Fruit fly (Drosophila melanogaster): ENCODE data around the gene mbo.
A peak's percentile ranks its signal among the peaks of the same experiment; 100 is the strongest.

DNA sequence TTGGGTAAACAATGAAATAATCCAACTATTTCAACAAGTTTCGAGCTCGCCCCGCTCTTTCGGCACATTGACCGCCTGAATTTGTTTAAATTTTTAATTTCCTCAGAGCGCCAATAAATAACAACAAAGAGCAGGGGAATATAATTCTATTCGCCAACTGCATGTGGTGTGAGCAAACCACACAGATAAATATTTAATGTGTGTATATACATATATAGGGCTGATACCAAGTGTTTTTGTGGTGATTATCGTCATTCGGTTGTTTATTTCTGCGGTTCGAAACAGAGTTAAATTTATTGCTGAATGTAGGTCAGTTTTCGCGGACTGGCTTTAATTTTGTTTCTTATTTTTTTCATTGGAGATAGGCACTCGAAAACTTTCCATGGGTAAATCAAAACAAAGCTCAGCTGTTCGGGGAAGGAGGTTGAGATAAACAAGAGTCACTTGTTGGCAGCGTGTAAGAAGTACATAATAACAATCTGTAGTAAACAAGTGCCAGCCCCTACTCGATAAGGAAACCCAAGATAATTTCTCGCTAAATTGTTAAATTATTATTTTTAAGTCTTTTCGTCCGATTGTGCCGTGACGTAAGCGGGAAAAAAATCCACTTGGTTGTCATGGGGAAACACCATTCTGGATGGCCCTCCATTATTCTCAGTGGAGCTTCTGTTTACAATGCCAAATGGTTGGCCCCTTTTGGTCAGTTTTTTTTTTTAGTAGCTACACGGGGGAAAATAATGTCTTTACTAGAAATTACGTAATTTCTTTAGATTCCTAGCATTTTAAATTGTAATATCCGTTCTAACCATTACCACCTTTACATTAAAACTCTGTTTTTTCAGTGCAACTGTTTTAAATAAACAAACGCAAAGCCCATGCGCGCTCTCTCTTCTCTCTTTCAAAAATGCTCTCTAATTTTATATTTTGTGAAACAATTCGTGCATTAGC is 39.0 kb upstream of the mbo start:
- no peak for TF ChIP-seq insv (GFP tag; optimal IDR thresholded peaks at IDR 0.05)
- no peak for TF ChIP-seq fru (optimal IDR thresholded peaks at IDR 0.05)
- peak; percentile 3 for TF ChIP-seq Sry-δ (GFP tag; optimal IDR thresholded peaks at IDR 0.05)
- TF ChIP-seq CG17186 (GFP tag; optimal IDR thresholded peaks at IDR 0.05), result no peak
- TF ChIP-seq trh (GFP tag; optimal IDR thresholded peaks at IDR 0.05), result no peak
